Fruit fly (Drosophila melanogaster) whole organism, prepupa: ENCODE measurements around the gene CG13771.

ENCODE experiments used
- Blimp-1 ChIP-seq: fragments of 200-800 bp; sonication (Bioruptor generic); optimal IDR thresholded peaks from 3 replicates; lab custom pipeline; 2017; ENCODE audit warnings: missing biosample characterization, missing genetic modification characterization, mild to moderate bottlenecking, moderate library complexity, missing genetic modification reagents
- CG11294 ChIP-seq: fragments of 200-800 bp; sonication (Bioruptor generic); IDR thresholded peaks from 2 replicates; pipeline ENCODE4 v1.3.6; 2022; ENCODE audit warnings: missing biosample characterization, missing genetic modification characterization
- CG11762 ChIP-seq: fragments of 200-800 bp; sonication (Bioruptor generic); optimal IDR thresholded peaks from 3 replicates; lab custom pipeline; 2016; ENCODE audit warnings: missing biosample characterization, missing genetic modification characterization; ENCODE audit not compliant: insufficient read depth
- CG11902 ChIP-seq: fragments of 200-800 bp; sonication (Bioruptor generic); optimal IDR thresholded peaks from 3 replicates; lab custom pipeline; 2016; ENCODE audit warnings: missing biosample characterization, missing genetic modification characterization
- CG1621 ChIP-seq: fragments of 200-800 bp; sonication (Bioruptor generic); optimal IDR thresholded peaks from 3 replicates; lab custom pipeline; 2018; ENCODE audit warnings: missing biosample characterization, mild to moderate bottlenecking, missing genetic modification characterization
- CG16779 ChIP-seq: fragments of 200-800 bp; sonication (Bioruptor generic); optimal IDR thresholded peaks from 3 replicates; lab custom pipeline; 2017; ENCODE audit warnings: missing biosample characterization, mild to moderate bottlenecking, missing genetic modification characterization
- CG3032 ChIP-seq: fragments of 200-800 bp; optimal IDR thresholded peaks from 2 replicates; lab custom pipeline; 2019; ENCODE audit warnings: missing biosample characterization, mild to moderate bottlenecking, missing genetic modification characterization, moderate library complexity
- CG31627 ChIP-seq: fragments of 200-800 bp; sonication (Bioruptor generic); optimal IDR thresholded peaks from 3 replicates; lab custom pipeline; 2016; ENCODE audit warnings: missing biosample characterization, missing genetic modification characterization
- CG32006 ChIP-seq: fragments of 200-800 bp; sonication (Bioruptor generic); optimal IDR thresholded peaks from 3 replicates; lab custom pipeline; 2017; ENCODE audit warnings: missing biosample characterization, mild to moderate bottlenecking, missing genetic modification characterization
- CG34406 ChIP-seq: fragments of 200-800 bp; sonication (Bioruptor generic); optimal IDR thresholded peaks from 3 replicates; lab custom pipeline; 2016; ENCODE audit warnings: missing biosample characterization, missing genetic modification characterization
- CG6276 ChIP-seq: fragments of 200-800 bp; sonication (Bioruptor generic); optimal IDR thresholded peaks from 2 replicates; lab custom pipeline; 2017; ENCODE audit warnings: missing biosample characterization, mild to moderate bottlenecking, missing genetic modification characterization
- CG6854 ChIP-seq: fragments of 200-800 bp; sonication (Bioruptor generic); optimal IDR thresholded peaks from 2 replicates; lab custom pipeline; 2017; ENCODE audit warnings: missing biosample characterization, mild to moderate bottlenecking, missing genetic modification characterization
- CG8119 ChIP-seq: fragments of 200-800 bp; sonication (Bioruptor generic); IDR thresholded peaks from 3 replicates; pipeline ENCODE4 v1.3.6; 2022; ENCODE audit warnings: missing biosample characterization, missing genetic modification characterization
- CG8319 ChIP-seq: fragments of 200-800 bp; sonication (Bioruptor generic); optimal IDR thresholded peaks from 3 replicates; lab custom pipeline; 2016; ENCODE audit warnings: missing biosample characterization, missing genetic modification characterization
- CG8632 ChIP-seq: fragments of 200-800 bp; sonication (Bioruptor generic); optimal IDR thresholded peaks from 3 replicates; lab custom pipeline; 2016; ENCODE audit warnings: missing biosample characterization, missing genetic modification characterization
- Eip75B ChIP-seq: fragments of 200-800 bp; sonication (Bioruptor generic); optimal IDR thresholded peaks from 3 replicates; lab custom pipeline; 2016; ENCODE audit warnings: missing biosample characterization, missing genetic modification characterization
- Eip78C ChIP-seq: fragments of 200-800 bp; sonication (Bioruptor generic); peaks from one replicate; lab custom pipeline; 2016; ENCODE audit warnings: missing biosample characterization, missing genetic modification characterization
- Eip93F ChIP-seq: fragments of 200-800 bp; sonication (Bioruptor generic); optimal IDR thresholded peaks from 2 replicates; lab custom pipeline; 2016; ENCODE audit warnings: missing biosample characterization, mild to moderate bottlenecking, missing genetic modification characterization
- Ets21C ChIP-seq: fragments of 200-800 bp; sonication (Bioruptor generic); optimal IDR thresholded peaks from 3 replicates; lab custom pipeline; 2016; ENCODE audit warnings: missing biosample characterization, missing genetic modification characterization
- Ets96B ChIP-seq: fragments of 200-800 bp; optimal IDR thresholded peaks from 2 replicates; lab custom pipeline; 2019; ENCODE audit warnings: missing biosample characterization, mild to moderate bottlenecking, missing genetic modification characterization, moderate library complexity
- Gug ChIP-seq: fragments of 200-800 bp; sonication (Bioruptor generic); IDR thresholded peaks from 2 replicates; pipeline ENCODE4 v1.3.6; 2022; ENCODE audit warnings: missing biosample characterization, missing genetic modification characterization
- Hr38 ChIP-seq: sonication (Bioruptor generic); optimal IDR thresholded peaks from 2 replicates; lab custom pipeline; 2016; ENCODE audit warnings: missing biosample characterization, missing genetic modification characterization
- Hr4 ChIP-seq: fragments of 200-800 bp; sonication (Bioruptor generic); optimal IDR thresholded peaks from 3 replicates; lab custom pipeline; 2016; ENCODE audit warnings: missing biosample characterization, missing genetic modification characterization
- Met ChIP-seq: fragments of 200-800 bp; sonication (Bioruptor generic); optimal IDR thresholded peaks from 3 replicates; lab custom pipeline; 2016; ENCODE audit warnings: missing biosample characterization, missing genetic modification characterization
- OdsH ChIP-seq: fragments of 200-800 bp; sonication (Bioruptor generic); optimal IDR thresholded peaks from 3 replicates; lab custom pipeline; 2016; ENCODE audit warnings: missing biosample characterization, missing genetic modification characterization
- Smox ChIP-seq: fragments of 200-800 bp; sonication (Bioruptor generic); optimal IDR thresholded peaks from 3 replicates; lab custom pipeline; 2016; ENCODE audit warnings: missing biosample characterization, missing genetic modification characterization
- Sox102F ChIP-seq: fragments of 200-800 bp; sonication (Bioruptor generic); optimal IDR thresholded peaks from 2 replicates; lab custom pipeline; 2016; ENCODE audit warnings: missing biosample characterization, mild to moderate bottlenecking, missing genetic modification characterization
- Sox14 ChIP-seq: fragments of 200-800 bp; sonication (Bioruptor generic); optimal IDR thresholded peaks from 3 replicates; lab custom pipeline; 2016; ENCODE audit warnings: missing biosample characterization, missing genetic modification characterization
- achi ChIP-seq: fragments of 200-800 bp; sonication (Bioruptor generic); optimal IDR thresholded peaks from 3 replicates; lab custom pipeline; 2016; ENCODE audit warnings: missing biosample characterization, missing genetic modification characterization
- acj6 ChIP-seq: fragments of 200-800 bp; sonication (Bioruptor generic); optimal IDR thresholded peaks from 3 replicates; lab custom pipeline; 2016; ENCODE audit warnings: missing biosample characterization, missing genetic modification characterization
- dac ChIP-seq: fragments of 200-800 bp; sonication (Bioruptor generic); optimal IDR thresholded peaks from 2 replicates; lab custom pipeline; 2017; ENCODE audit warnings: missing biosample characterization, mild to moderate bottlenecking, missing genetic modification characterization
- eg ChIP-seq: fragments of 200-800 bp; sonication (Bioruptor generic); IDR thresholded peaks from 3 replicates; pipeline ENCODE4 v1.3.6; 2022; ENCODE audit warnings: missing biosample characterization, missing genetic modification characterization
- esn ChIP-seq: fragments of 200-800 bp; sonication (Bioruptor generic); optimal IDR thresholded peaks from 2 replicates; lab custom pipeline; 2016; ENCODE audit warnings: missing biosample characterization, mild to moderate bottlenecking, missing genetic modification characterization, moderate library complexity
- fd59A ChIP-seq: fragments of 200-800 bp; sonication (Bioruptor generic); optimal IDR thresholded peaks from 2 replicates; lab custom pipeline; 2017; ENCODE audit warnings: missing biosample characterization, mild to moderate bottlenecking, missing genetic modification characterization, missing genetic modification reagents
- fd85E ChIP-seq: fragments of 200-800 bp; sonication (Bioruptor generic); optimal IDR thresholded peaks from 3 replicates; lab custom pipeline; 2016; ENCODE audit warnings: missing biosample characterization, missing genetic modification characterization
- fkh ChIP-seq: fragments of 200-800 bp; sonication (Bioruptor generic); optimal IDR thresholded peaks from 3 replicates; lab custom pipeline; 2017; ENCODE audit warnings: missing biosample characterization, mild to moderate bottlenecking, missing genetic modification characterization, moderate library complexity
- lz ChIP-seq: fragments of 200-800 bp; sonication (Bioruptor generic); optimal IDR thresholded peaks from 3 replicates; lab custom pipeline; 2016; ENCODE audit warnings: missing biosample characterization, missing genetic modification characterization
- net ChIP-seq: fragments of 200-800 bp; sonication (Bioruptor generic); optimal IDR thresholded peaks from 3 replicates; lab custom pipeline; 2016; ENCODE audit warnings: missing biosample characterization, missing genetic modification characterization
- pdm3 ChIP-seq: fragments of 200-800 bp; sonication (Bioruptor generic); optimal IDR thresholded peaks from 3 replicates; lab custom pipeline; 2016; ENCODE audit warnings: missing biosample characterization, missing genetic modification characterization
- salr ChIP-seq, 2 experiments: fragments of 200-800 bp; sonication (Bioruptor generic); optimal IDR thresholded peaks; 3 replicates each; lab custom pipeline; 2016 to 2018; ENCODE audit warnings: missing biosample characterization in 2 of 2, missing genetic modification characterization in 2 of 2, mild to moderate bottlenecking in 1 of 2
- spab ChIP-seq: fragments of 200-800 bp; sonication (Bioruptor generic); optimal IDR thresholded peaks from 2 replicates; lab custom pipeline; 2017; ENCODE audit warnings: missing biosample characterization, mild to moderate bottlenecking, missing genetic modification characterization, missing genetic modification reagents
- ss ChIP-seq, 2 experiments: fragments of 200-800 bp; sonication (Bioruptor generic); optimal IDR thresholded peaks; 2 replicates in 1 of 2; 3 replicates in 1 of 2; lab custom pipeline; 2017 to 2018; ENCODE audit warnings: mild to moderate bottlenecking in 2 of 2, missing biosample characterization in 2 of 2, missing genetic modification characterization in 2 of 2, moderate library complexity in 1 of 2
- topi ChIP-seq: fragments of 200-800 bp; sonication (Bioruptor generic); optimal IDR thresholded peaks from 3 replicates; lab custom pipeline; 2016; ENCODE audit warnings: missing biosample characterization, missing genetic modification characterization
- vri ChIP-seq: fragments of 200-800 bp; sonication (Bioruptor generic); optimal IDR thresholded peaks from 3 replicates; lab custom pipeline; 2016; ENCODE audit warnings: missing biosample characterization, mild to moderate bottlenecking, missing genetic modification characterization

The CG13771 gene

dm6 chr2L:6692048-6692447, 28.6 kb upstream of the CG13771 start (continued):
- TF ChIP-seq Sox102F (no peak), Smox (GFP tag; lab: Kevin White, UChicago) (peak; percentile 1)

- TF ChIP-seq Hr38 (GFP tag; lab: Kevin White, UChicago) (no peak), CG11294 (no peak), achi (GFP tag; lab: Kevin White, UChicago) (no peak), fd59A (GFP tag; lab: Kevin White, UChicago) (no peak), CG6276 (GFP tag; lab: Kevin White, UChicago) (no peak), CG8119 (GFP tag; lab: Robert Waterston, UW) (no peak), Ets96B (tag; lab: Kevin White, UChicago) (no peak), ss (GFP tag; optimal IDR thresholded peaks at IDR 0.05; lab: Kevin White, UChicago) (no peak), net (GFP tag; lab: Kevin White, UChicago) (no peak), fkh (GFP tag; lab: Kevin White, UChicago) (no peak), fd85E (GFP tag; lab: Kevin White, UChicago) (no peak), acj6 (GFP tag; lab: Kevin White, UChicago) (no peak), OdsH (GFP tag; lab: Kevin White, UChicago) (no peak), Eip93F (GFP tag; lab: Kevin White, UChicago) (no peak), Sox102F (no peak), vri (GFP tag; lab: Kevin White, UChicago) (no peak)
- TF ChIP-seq, all 60 proteins: peak for 0
Observed at dm6 chr2L:6686612-6687011, 23.2 kb upstream of the CG13771 start, which contains the start of gene CG11327. Gene CG11327, minus strand, starts transcription at chr2L:6686712.

dm6 chr2L:6683992-6684882, 20.8 kb upstream of the CG13771 start, which contains the start of gene Nhe3:
Gene Nhe3, minus strand, starts transcription at chr2L:6684364.
- TF ChIP-seq fkh (GFP tag; lab: Kevin White, UChicago) (peak; percentile 45), CG3032 (tag; lab: Kevin White, UChicago) (peak; percentile 71), Ets21C (GFP tag; lab: Kevin White, UChicago) (peak; percentile 73), topi (GFP tag; lab: Kevin White, UChicago) (peak; percentile 81), Eip75B (GFP tag; lab: Kevin White, UChicago) (peak; percentile 50), Ets96B (tag; lab: Kevin White, UChicago) (no peak), Sox14 (GFP tag; lab: Kevin White, UChicago) (peak; percentile 84), Eip93F (GFP tag; lab: Kevin White, UChicago) (peak; percentile 25), eg (GFP tag; lab: Robert Waterston, UW) (peak; percentile 80), ss (GFP tag; optimal IDR thresholded peaks at IDR 0.05; lab: Kevin White, UChicago) (no peak), CG34406 (GFP tag; lab: Kevin White, UChicago) (peak; percentile 81), CG32006 (GFP tag; lab: Kevin White, UChicago) (no peak), Smox (GFP tag; lab: Kevin White, UChicago) (no peak), pdm3 (GFP tag; lab: Kevin White, UChicago) (peak; percentile 32), salr (GFP tag; optimal IDR thresholded peaks at IDR 0.05; lab: Kevin White, UChicago) (peak in 1 of 2 experiments; percentile 29), esn (GFP tag; lab: Kevin White, UChicago) (peak; percentile 89), CG31627 (GFP tag; lab: Kevin White, UChicago) (peak; percentile 85), Eip78C (GFP tag; lab: Kevin White, UChicago) (peak; percentile 94), CG8632 (GFP tag; lab: Kevin White, UChicago) (peak; percentile 73), CG16779 (tag; lab: Kevin White, UChicago) (no peak), Gug (GFP tag; lab: Robert Waterston, UW) (peak; percentile 40), lz (GFP tag; lab: Kevin White, UChicago) (peak; percentile 90), Met (GFP tag; lab: Kevin White, UChicago) (peak; percentile 27), spab (GFP tag; lab: Kevin White, UChicago) (no peak), vri (GFP tag; lab: Kevin White, UChicago) (peak; percentile 63), CG8319 (GFP tag; lab: Kevin White, UChicago) (peak; percentile 70), CG11902 (GFP tag; lab: Kevin White, UChicago) (peak; percentile 94), acj6 (GFP tag; lab: Kevin White, UChicago) (peak; percentile 82), dac (GFP tag; lab: Kevin White, UChicago) (peak; percentile 45), Blimp-1 (GFP tag; lab: Kevin White, UChicago) (peak; percentile 42), CG6854 (GFP tag; lab: Kevin White, UChicago) (peak; percentile 9), CG11762 (GFP tag; lab: Kevin White, UChicago) (no peak), achi (GFP tag; lab: Kevin White, UChicago) (no peak), Hr38 (GFP tag; lab: Kevin White, UChicago) (no peak), CG1621 (tag; lab: Kevin White, UChicago) (peak; percentile 85), Hr4 (GFP tag; lab: Kevin White, UChicago) (peak; percentile 80)
